Worm (Caenorhabditis elegans): ENCODE results near the gene set-22.

set-22 gene

DNA sequence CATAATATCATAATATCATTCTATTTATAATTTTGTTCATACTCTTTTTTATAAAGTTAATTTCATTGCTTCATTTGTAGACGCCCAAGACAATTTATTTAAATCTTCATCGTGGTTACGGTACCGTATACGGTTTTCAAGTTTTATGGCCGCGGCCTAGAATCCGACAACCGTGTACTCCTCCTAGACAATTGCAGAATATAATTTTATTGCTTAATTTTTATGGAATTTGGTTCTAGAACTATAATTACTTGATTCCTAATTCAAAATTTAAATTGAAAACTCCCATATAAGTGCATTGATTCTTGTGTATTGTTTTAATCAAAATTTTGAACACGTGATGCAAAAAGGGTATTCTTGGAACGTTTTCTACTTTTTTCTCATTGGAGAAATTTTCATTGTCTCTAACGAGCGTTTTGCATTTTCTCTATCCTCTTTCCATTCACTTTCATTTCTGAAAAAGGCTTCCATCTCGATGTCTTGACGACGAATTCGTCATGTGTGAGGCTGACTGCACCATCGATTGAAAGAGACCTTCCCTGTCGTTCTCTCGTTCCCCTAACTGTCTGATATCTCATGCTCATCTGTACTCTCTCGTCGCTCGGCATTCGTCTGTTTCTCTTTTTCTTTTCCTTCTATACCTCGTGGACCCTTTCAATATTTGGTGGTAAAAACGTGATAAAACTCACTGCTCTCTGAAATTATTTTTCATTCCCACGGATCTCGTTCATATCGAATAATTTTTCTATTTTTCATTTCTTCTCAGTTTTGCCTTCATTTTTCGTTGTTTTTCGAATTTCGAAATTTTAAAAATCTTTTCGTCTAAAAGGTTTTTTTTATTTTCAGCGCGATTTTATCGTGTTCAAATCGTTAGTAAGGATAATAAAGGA lies 4.7 kb downstream of the set-22 start, which contains the start of gene pap-1:
Gene pap-1, plus strand, starts transcription at position 840 of the 890 bp plus-strand sequence.
- TF ChIP-seq ets-7 (tag; optimal IDR thresholded peaks at IDR 0.05) = no peak

ce11 chrV:10449947-10450346 lies 13.2 kb downstream of the set-22 start:
- peak; percentile 40 for TF ChIP-seq tbx-37 (GFP tag; conservative IDR thresholded peaks at IDR 0.05)

ce11 chrV:10450355-10450754 lies 13.6 kb downstream of the set-22 start:
- TF ChIP-seq tbx-37 (GFP tag; conservative IDR thresholded peaks at IDR 0.05) (peak; percentile 77; the same call in 1 of the 2 replicates), sea-1 (GFP tag; conservative IDR thresholded peaks at IDR 0.05) (0 out of 2 replicates have a peak, but pooled peaks have one; percentile 44), tbx-11 (GFP tag; IDR thresholded peaks at IDR 0.05) (peak; percentile 58; the same call in 1 of the 2 replicates), flt-1 (GFP tag; IDR thresholded peaks at IDR 0.05) (peak; percentile 71)

- TF ChIP-seq aly-1 (tag; optimal IDR thresholded peaks at IDR 0.05) = no peak
- no peak for TF ChIP-seq F13C5.2 (tag; optimal IDR thresholded peaks at IDR 0.05)
- no peak for TF ChIP-seq tra-4 (tag; optimal IDR thresholded peaks at IDR 0.05)
- TF ChIP-seq hmg-4 (GFP tag; optimal IDR thresholded peaks at IDR 0.05) = no peak
- TF ChIP-seq B0310.2 (tag; optimal IDR thresholded peaks at IDR 0.05) = no peak
- TF ChIP-seq ets-7 (tag; optimal IDR thresholded peaks at IDR 0.05) = no peak
- TF ChIP-seq ceh-36 (tag; optimal IDR thresholded peaks at IDR 0.05) = no peak
- TF ChIP-seq tbx-11 (GFP tag; IDR thresholded peaks at IDR 0.05) = no peak
- TF ChIP-seq hmbx-1 (tag; optimal IDR thresholded peaks at IDR 0.05) = no peak
- TF ChIP-seq ama-1 (optimal IDR thresholded peaks at IDR 0.05) = no peak
- TF ChIP-seq flt-1 (GFP tag; IDR thresholded peaks at IDR 0.05) = no peak
- TF ChIP-seq ceh-13 (GFP tag; optimal IDR thresholded peaks at IDR 0.05) = no peak
- no peak for TF ChIP-seq tbx-37 (GFP tag; conservative IDR thresholded peaks at IDR 0.05)
- TF ChIP-seq sea-1 (GFP tag; conservative IDR thresholded peaks at IDR 0.05) = no peak
These were observed 16.8 kb downstream of the set-22 start, which contains the start of gene Y32F6A.5 for ce11 chrV:10453466-10453865. Gene Y32F6A.5, minus strand, starts transcription at chrV:10453605.

ce11 chrV:10457247-10457646 lies 20.5 kb downstream of the set-22 start, which contains the start of gene F22E12.1:
Gene F22E12.1, minus strand, starts transcription at chrV:10457347.
- TF ChIP-seq tbx-37 (GFP tag; conservative IDR thresholded peaks at IDR 0.05) = no peak
- TF ChIP-seq ama-1 (optimal IDR thresholded peaks at IDR 0.05) = no peak
- no peak for TF ChIP-seq flt-1 (GFP tag; IDR thresholded peaks at IDR 0.05)
- TF ChIP-seq scrt-1 (GFP tag; IDR thresholded peaks at IDR 0.05) = no peak
- TF ChIP-seq pes-1 (GFP tag; IDR thresholded peaks at IDR 0.05) = no peak
- TF ChIP-seq hmbx-1 (tag; optimal IDR thresholded peaks at IDR 0.05) = no peak
- TF ChIP-seq tbx-11 (GFP tag; IDR thresholded peaks at IDR 0.05) = no peak
- TF ChIP-seq ets-7 (tag; optimal IDR thresholded peaks at IDR 0.05) = no peak
- no peak for TF ChIP-seq sea-1 (GFP tag; conservative IDR thresholded peaks at IDR 0.05)
- TF ChIP-seq aly-1 (tag; optimal IDR thresholded peaks at IDR 0.05) = no peak

- TF ChIP-seq ets-7 (tag; optimal IDR thresholded peaks at IDR 0.05) = no peak
- no peak for TF ChIP-seq hnd-1 (tag; optimal IDR thresholded peaks at IDR 0.05)
- no peak for TF ChIP-seq aly-1 (tag; optimal IDR thresholded peaks at IDR 0.05)
- TF ChIP-seq sea-1 (GFP tag; conservative IDR thresholded peaks at IDR 0.05) = no peak
- no peak for TF ChIP-seq pes-1 (GFP tag; IDR thresholded peaks at IDR 0.05)
These were observed 24.0 kb downstream of the set-22 start for ce11 chrV:10460685-10461084.

DNA sequence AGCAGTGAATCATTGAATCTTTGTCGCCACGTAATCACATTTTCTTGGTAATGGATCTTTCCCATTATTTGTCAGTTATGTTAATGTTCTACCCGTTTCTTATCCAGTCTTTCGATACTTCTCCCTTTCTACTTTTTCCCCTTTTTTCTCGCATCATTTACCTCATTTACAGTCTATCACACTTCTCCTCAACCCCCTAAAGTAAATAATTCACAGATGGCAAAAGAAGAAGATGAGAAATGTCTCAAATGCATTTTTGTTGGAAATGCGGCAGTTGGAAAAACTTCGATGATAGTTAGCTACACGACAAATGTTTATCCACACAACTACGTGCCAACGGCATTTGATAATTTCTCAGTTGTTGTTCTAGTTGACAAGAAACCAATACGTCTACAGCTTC lies 25.4 kb downstream of the set-22 start, which contains the start of gene chw-1:
Gene chw-1, plus strand, starts transcription at position 217 of the 400 bp plus-strand sequence.
- no peak for TF ChIP-seq hnd-1 (tag; optimal IDR thresholded peaks at IDR 0.05)
- no peak for TF ChIP-seq flt-1 (GFP tag; IDR thresholded peaks at IDR 0.05)
- TF ChIP-seq ceh-36 (tag; optimal IDR thresholded peaks at IDR 0.05) = no peak
- TF ChIP-seq ama-1 (optimal IDR thresholded peaks at IDR 0.05) = no peak
- TF ChIP-seq tra-4 (tag; optimal IDR thresholded peaks at IDR 0.05) = no peak

- TF ChIP-seq ama-1 (optimal IDR thresholded peaks at IDR 0.05) (no peak), pes-1 (GFP tag; IDR thresholded peaks at IDR 0.05) (no peak), ceh-13 (GFP tag; optimal IDR thresholded peaks at IDR 0.05) (no peak)
These were observed 26.6 kb downstream of the set-22 start, which contains the start of gene F22E12.3 for ce11 chrV:10463276-10463675. Gene F22E12.3, minus strand, starts transcription at chrV:10463376.

DNA sequence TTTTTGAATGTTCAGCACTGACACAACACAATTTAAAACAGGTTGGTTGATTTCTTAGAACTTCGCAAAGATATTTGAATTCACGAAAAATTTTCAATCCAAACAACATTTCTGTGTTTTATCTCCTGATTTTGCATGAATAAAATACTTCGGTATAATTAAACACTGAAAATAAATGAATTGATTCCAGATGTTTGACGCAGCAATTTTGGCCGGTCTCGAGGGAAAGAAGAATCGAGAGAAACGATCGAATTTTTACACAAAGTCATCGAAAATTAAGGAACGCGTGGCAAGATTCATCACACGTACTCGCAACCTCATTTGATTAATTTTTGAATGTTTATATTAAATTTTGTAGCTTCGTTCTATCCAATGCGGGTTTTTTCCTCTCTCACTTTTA lies 27.4 kb downstream of the set-22 start:
- no peak for TF ChIP-seq tbx-11 (GFP tag; IDR thresholded peaks at IDR 0.05)
- no peak for TF ChIP-seq scrt-1 (GFP tag; IDR thresholded peaks at IDR 0.05)
- no peak for TF ChIP-seq hnd-1 (tag; optimal IDR thresholded peaks at IDR 0.05)
- no peak for TF ChIP-seq hmg-4 (GFP tag; optimal IDR thresholded peaks at IDR 0.05)
- no peak for TF ChIP-seq ets-7 (tag; optimal IDR thresholded peaks at IDR 0.05)
- no peak for TF ChIP-seq tbx-37 (GFP tag; conservative IDR thresholded peaks at IDR 0.05)
